Fruit fly (Drosophila melanogaster): ENCODE data around the gene aust.
A peak's percentile ranks its signal among the peaks of the same experiment; 100 is the strongest.

Gene aust

DNA sequence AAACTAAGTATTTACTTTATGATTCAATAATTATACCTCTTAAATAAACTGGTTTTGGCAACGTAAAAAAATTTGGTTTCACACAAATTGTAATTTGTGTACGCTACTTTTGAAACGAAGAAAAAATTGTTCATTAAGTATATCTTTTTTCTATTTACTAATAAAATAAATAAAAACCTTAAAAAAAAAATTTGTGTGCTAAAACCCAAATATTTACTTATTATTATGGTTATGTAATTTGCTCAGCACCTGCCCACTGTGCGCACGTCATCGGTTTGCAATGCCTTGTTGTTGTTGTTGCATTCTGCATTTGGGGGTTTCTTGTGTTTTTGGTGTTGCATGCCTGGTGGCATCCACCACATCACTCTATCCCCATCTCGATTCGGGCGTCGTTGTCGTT, 43.7 kb downstream of the aust start (continued):
- TF ChIP-seq Hmr (GFP tag; optimal IDR thresholded peaks at IDR 0.05): no peak
- TF ChIP-seq ase (GFP tag; IDR thresholded peaks at IDR 0.05): peak; percentile 34; the same call in 1 of the 3 replicates
- TF ChIP-seq CG3407 (GFP tag; optimal IDR thresholded peaks at IDR 0.05): peak; percentile 42
- no peak for TF ChIP-seq ind (GFP tag; optimal IDR thresholded peaks at IDR 0.05)
- peak; percentile 69 for TF ChIP-seq CG18262 (tag; optimal IDR thresholded peaks at IDR 0.05)
- TF ChIP-seq Usf (GFP tag; optimal IDR thresholded peaks at IDR 0.05): no peak
- peak; percentile 42 for TF ChIP-seq CG1529 (GFP tag; optimal IDR thresholded peaks at IDR 0.05)
- TF ChIP-seq pan (optimal IDR thresholded peaks at IDR 0.05): no peak
- peak in 1 of 2 experiments; percentile 51 for TF ChIP-seq pan (GFP tag; optimal IDR thresholded peaks at IDR 0.05 in 1 of 2, IDR thresholded peaks at IDR 0.05 in 1 of 2)
- peak; percentile 33 for TF ChIP-seq D19A (tag; optimal IDR thresholded peaks at IDR 0.05)
- no peak for TF ChIP-seq chm (GFP tag; IDR thresholded peaks at IDR 0.05)
- peak; percentile 59 for TF ChIP-seq CG4360 (GFP tag; IDR thresholded peaks at IDR 0.05)
- TF ChIP-seq CG1024 (GFP tag; IDR thresholded peaks at IDR 0.05): no peak
- no peak for TF ChIP-seq Nf-YA (GFP tag; IDR thresholded peaks at IDR 0.05)
- TF ChIP-seq tio (GFP tag; optimal IDR thresholded peaks at IDR 0.05): peak; percentile 20
- TF ChIP-seq CG9797 (GFP tag; optimal IDR thresholded peaks at IDR 0.05): no peak
- TF ChIP-seq CG7556 (GFP tag; optimal IDR thresholded peaks at IDR 0.05): peak; percentile 12
- peak in 1 of 2 experiments; percentile 82 for TF ChIP-seq Hr51 (GFP tag; optimal IDR thresholded peaks at IDR 0.05)
- no peak for TF ChIP-seq CG43689 (GFP tag; IDR thresholded peaks at IDR 0.05)
- no peak for TF ChIP-seq Meics (GFP tag; optimal IDR thresholded peaks at IDR 0.05)
- TF ChIP-seq CG30020 (tag; optimal IDR thresholded peaks at IDR 0.05): no peak
- 0 out of 3 replicates have a peak, but pooled peaks have one; percentile 26 for TF ChIP-seq zfh1 (GFP tag; IDR thresholded peaks at IDR 0.05)
- peak; percentile 32 for TF ChIP-seq CG10267 (tag; optimal IDR thresholded peaks at IDR 0.05)
- peak; percentile 66 for TF ChIP-seq CG7839 (tag; optimal IDR thresholded peaks at IDR 0.05)
- peak; percentile 29 for TF ChIP-seq CG15269 (tag; optimal IDR thresholded peaks at IDR 0.05)
- no peak for TF ChIP-seq B-H1 (GFP tag; IDR thresholded peaks at IDR 0.05)
- TF ChIP-seq bbx (GFP tag; IDR thresholded peaks at IDR 0.05; ENCODE audit: partially characterized antibody): no peak
- TF ChIP-seq salm (tag; optimal IDR thresholded peaks at IDR 0.05): peak; percentile 35
- peak; percentile 77 for TF ChIP-seq phol (tag; optimal IDR thresholded peaks at IDR 0.05)
- TF ChIP-seq CG4424 (GFP tag; optimal IDR thresholded peaks at IDR 0.05): peak; percentile 53
- TF ChIP-seq sob (GFP tag; IDR thresholded peaks at IDR 0.05): peak; percentile 28; the same call in 1 of the 2 replicates
- 0 out of 3 replicates have a peak, but pooled peaks have one; percentile 15 for TF ChIP-seq Mrtf (GFP tag; IDR thresholded peaks at IDR 0.05)
- no peak for TF ChIP-seq CG10654 (GFP tag; optimal IDR thresholded peaks at IDR 0.05)
- TF ChIP-seq org-1 (GFP tag; optimal IDR thresholded peaks at IDR 0.05): peak; percentile 15
- TF ChIP-seq TFAM (GFP tag; optimal IDR thresholded peaks at IDR 0.05): no peak
- TF ChIP-seq ci (GFP tag; IDR thresholded peaks at IDR 0.05): peak; percentile 35; the same call in 1 of the 3 replicates
- peak; percentile 73 to 76 for TF ChIP-seq bsh (GFP tag; optimal IDR thresholded peaks at IDR 0.05)
- no peak for TF ChIP-seq unc-4 (GFP tag; IDR thresholded peaks at IDR 0.05; ENCODE audit: partially characterized antibody)
- peak; percentile 43; the same call in 1 of the 3 replicates for TF ChIP-seq CG17361 (GFP tag; IDR thresholded peaks at IDR 0.05)
- peak; percentile 77 for TF ChIP-seq gem (tag; optimal IDR thresholded peaks at IDR 0.05)
- peak; percentile 56 for TF ChIP-seq CG13424 (tag; optimal IDR thresholded peaks at IDR 0.05)
- no peak for TF ChIP-seq slp2 (GFP tag; optimal IDR thresholded peaks at IDR 0.05)
- peak; percentile 40 for TF ChIP-seq CG10209 (GFP tag; optimal IDR thresholded peaks at IDR 0.05)
- peak; percentile 64 for TF ChIP-seq sens (GFP tag)
- peak; percentile 53 for TF ChIP-seq PHDP (tag; optimal IDR thresholded peaks at IDR 0.05)
- TF ChIP-seq CG14050 (GFP tag; IDR thresholded peaks at IDR 0.05): peak; percentile 46; the same call in 1 of the 3 replicates
- TF ChIP-seq CG32772 (GFP tag; IDR thresholded peaks at IDR 0.05): no peak
- TF ChIP-seq grau (tag; optimal IDR thresholded peaks at IDR 0.05): peak; percentile 40
- peak in 1 of 2 experiments; percentile 37 for TF ChIP-seq Eip74EF (GFP tag; optimal IDR thresholded peaks at IDR 0.05)
- TF ChIP-seq Dp (GFP tag; optimal IDR thresholded peaks at IDR 0.05): no peak

All from whole organism, embryonic.